Fruit fly (Drosophila melanogaster) whole organism, prepupa: ENCODE results near the gene CG31224.

Source experiments
- Blimp-1 ChIP-seq: fragments of 200-800 bp; sonication (Bioruptor generic); optimal IDR thresholded peaks from 3 replicates; lab custom pipeline; 2017; ENCODE audit warnings: missing biosample characterization, missing genetic modification characterization, mild to moderate bottlenecking, moderate library complexity, missing genetic modification reagents
- CG10669 ChIP-seq: fragments of 200-800 bp; sonication (Bioruptor generic); optimal IDR thresholded peaks from 3 replicates; lab custom pipeline; 2018; ENCODE audit warnings: missing biosample characterization, mild to moderate bottlenecking, missing genetic modification characterization, moderate library complexity
- CG11294 ChIP-seq: fragments of 200-800 bp; sonication (Bioruptor generic); IDR thresholded peaks from 2 replicates; pipeline ENCODE4 v1.3.6; 2022; ENCODE audit warnings: missing biosample characterization, missing genetic modification characterization
- CG11902 ChIP-seq: fragments of 200-800 bp; sonication (Bioruptor generic); optimal IDR thresholded peaks from 3 replicates; lab custom pipeline; 2016; ENCODE audit warnings: missing biosample characterization, missing genetic modification characterization
- CG15336 ChIP-seq: fragments of 200-800 bp; sonication (Bioruptor generic); IDR thresholded peaks from 2 replicates; pipeline ENCODE4 v1.3.6; 2022; ENCODE audit warnings: missing biosample characterization, missing genetic modification characterization
- CG1621 ChIP-seq: fragments of 200-800 bp; sonication (Bioruptor generic); optimal IDR thresholded peaks from 3 replicates; lab custom pipeline; 2018; ENCODE audit warnings: missing biosample characterization, mild to moderate bottlenecking, missing genetic modification characterization
- CG16779 ChIP-seq: fragments of 200-800 bp; sonication (Bioruptor generic); optimal IDR thresholded peaks from 3 replicates; lab custom pipeline; 2017; ENCODE audit warnings: missing biosample characterization, mild to moderate bottlenecking, missing genetic modification characterization
- CG3032 ChIP-seq: fragments of 200-800 bp; optimal IDR thresholded peaks from 2 replicates; lab custom pipeline; 2019; ENCODE audit warnings: missing biosample characterization, mild to moderate bottlenecking, missing genetic modification characterization, moderate library complexity
- CG31627 ChIP-seq: fragments of 200-800 bp; sonication (Bioruptor generic); optimal IDR thresholded peaks from 3 replicates; lab custom pipeline; 2016; ENCODE audit warnings: missing biosample characterization, missing genetic modification characterization
- CG32006 ChIP-seq: fragments of 200-800 bp; sonication (Bioruptor generic); optimal IDR thresholded peaks from 3 replicates; lab custom pipeline; 2017; ENCODE audit warnings: missing biosample characterization, mild to moderate bottlenecking, missing genetic modification characterization
- CG34406 ChIP-seq: fragments of 200-800 bp; sonication (Bioruptor generic); optimal IDR thresholded peaks from 3 replicates; lab custom pipeline; 2016; ENCODE audit warnings: missing biosample characterization, missing genetic modification characterization
- CG4318 ChIP-seq: fragments of 200-800 bp; sonication (Bioruptor generic); optimal IDR thresholded peaks from 3 replicates; lab custom pipeline; 2017; ENCODE audit warnings: missing biosample characterization, mild to moderate bottlenecking, missing genetic modification characterization
- CG6163 ChIP-seq: fragments of 200-800 bp; sonication (Bioruptor generic); IDR thresholded peaks from 3 replicates; pipeline ENCODE4 v1.3.6; 2022; ENCODE audit warnings: missing biosample characterization, missing genetic modification characterization
- CG6276 ChIP-seq: fragments of 200-800 bp; sonication (Bioruptor generic); optimal IDR thresholded peaks from 2 replicates; lab custom pipeline; 2017; ENCODE audit warnings: missing biosample characterization, mild to moderate bottlenecking, missing genetic modification characterization
- CG6792 ChIP-seq: fragments of 200-800 bp; sonication (Bioruptor generic); optimal IDR thresholded peaks from 3 replicates; lab custom pipeline; 2016; ENCODE audit warnings: missing biosample characterization, missing genetic modification characterization
- CG6808 ChIP-seq: fragments of 200-800 bp; sonication (Bioruptor generic); optimal IDR thresholded peaks from 3 replicates; lab custom pipeline; 2017; ENCODE audit warnings: missing biosample characterization, missing genetic modification characterization, mild to moderate bottlenecking, moderate library complexity, missing genetic modification reagents
- CG7368 ChIP-seq: fragments of 200-800 bp; sonication (Bioruptor generic); optimal IDR thresholded peaks from 3 replicates; lab custom pipeline; 2016; ENCODE audit warnings: missing biosample characterization, missing genetic modification characterization
- CG8119 ChIP-seq: fragments of 200-800 bp; sonication (Bioruptor generic); IDR thresholded peaks from 3 replicates; pipeline ENCODE4 v1.3.6; 2022; ENCODE audit warnings: missing biosample characterization, missing genetic modification characterization
- CG9139 ChIP-seq: fragments of 200-800 bp; sonication (Bioruptor generic); optimal IDR thresholded peaks from 3 replicates; lab custom pipeline; 2017; ENCODE audit warnings: missing biosample characterization, mild to moderate bottlenecking, missing genetic modification characterization
- Eip75B ChIP-seq: fragments of 200-800 bp; sonication (Bioruptor generic); optimal IDR thresholded peaks from 3 replicates; lab custom pipeline; 2016; ENCODE audit warnings: missing biosample characterization, missing genetic modification characterization
- Eip78C ChIP-seq: fragments of 200-800 bp; sonication (Bioruptor generic); peaks from one replicate; lab custom pipeline; 2016; ENCODE audit warnings: missing biosample characterization, missing genetic modification characterization
- Eip93F ChIP-seq: fragments of 200-800 bp; sonication (Bioruptor generic); optimal IDR thresholded peaks from 2 replicates; lab custom pipeline; 2016; ENCODE audit warnings: missing biosample characterization, mild to moderate bottlenecking, missing genetic modification characterization
- Gug ChIP-seq: fragments of 200-800 bp; sonication (Bioruptor generic); IDR thresholded peaks from 2 replicates; pipeline ENCODE4 v1.3.6; 2022; ENCODE audit warnings: missing biosample characterization, missing genetic modification characterization
- Hr39 ChIP-seq: fragments of 200-800 bp; sonication (Bioruptor generic); optimal IDR thresholded peaks from 2 replicates; lab custom pipeline; 2016; ENCODE audit warnings: missing biosample characterization, missing genetic modification characterization
- Lpt ChIP-seq: fragments of 200-800 bp; sonication (Bioruptor generic); optimal IDR thresholded peaks from 3 replicates; lab custom pipeline; 2016; ENCODE audit warnings: missing biosample characterization, missing genetic modification characterization
- Met ChIP-seq: fragments of 200-800 bp; sonication (Bioruptor generic); optimal IDR thresholded peaks from 3 replicates; lab custom pipeline; 2016; ENCODE audit warnings: missing biosample characterization, missing genetic modification characterization
- OdsH ChIP-seq: fragments of 200-800 bp; sonication (Bioruptor generic); optimal IDR thresholded peaks from 3 replicates; lab custom pipeline; 2016; ENCODE audit warnings: missing biosample characterization, missing genetic modification characterization
- Smox ChIP-seq: fragments of 200-800 bp; sonication (Bioruptor generic); optimal IDR thresholded peaks from 3 replicates; lab custom pipeline; 2016; ENCODE audit warnings: missing biosample characterization, missing genetic modification characterization
- Sox102F ChIP-seq: fragments of 200-800 bp; sonication (Bioruptor generic); optimal IDR thresholded peaks from 2 replicates; lab custom pipeline; 2016; ENCODE audit warnings: missing biosample characterization, mild to moderate bottlenecking, missing genetic modification characterization
- Sox15 ChIP-seq: fragments of 200-800 bp; sonication (Bioruptor generic); optimal IDR thresholded peaks from 3 replicates; lab custom pipeline; 2016; ENCODE audit warnings: missing biosample characterization, missing genetic modification characterization
- achi ChIP-seq: fragments of 200-800 bp; sonication (Bioruptor generic); optimal IDR thresholded peaks from 3 replicates; lab custom pipeline; 2016; ENCODE audit warnings: missing biosample characterization, missing genetic modification characterization
- acj6 ChIP-seq: fragments of 200-800 bp; sonication (Bioruptor generic); optimal IDR thresholded peaks from 3 replicates; lab custom pipeline; 2016; ENCODE audit warnings: missing biosample characterization, missing genetic modification characterization
- cyc ChIP-seq: fragments of 200-800 bp; sonication (Bioruptor generic); optimal IDR thresholded peaks from 3 replicates; lab custom pipeline; 2016; ENCODE audit warnings: missing biosample characterization, missing genetic modification characterization
- dac ChIP-seq: fragments of 200-800 bp; sonication (Bioruptor generic); optimal IDR thresholded peaks from 2 replicates; lab custom pipeline; 2017; ENCODE audit warnings: missing biosample characterization, mild to moderate bottlenecking, missing genetic modification characterization
- eg ChIP-seq: fragments of 200-800 bp; sonication (Bioruptor generic); IDR thresholded peaks from 3 replicates; pipeline ENCODE4 v1.3.6; 2022; ENCODE audit warnings: missing biosample characterization, missing genetic modification characterization
- esn ChIP-seq: fragments of 200-800 bp; sonication (Bioruptor generic); optimal IDR thresholded peaks from 2 replicates; lab custom pipeline; 2016; ENCODE audit warnings: missing biosample characterization, mild to moderate bottlenecking, missing genetic modification characterization, moderate library complexity
- fd59A ChIP-seq: fragments of 200-800 bp; sonication (Bioruptor generic); optimal IDR thresholded peaks from 2 replicates; lab custom pipeline; 2017; ENCODE audit warnings: missing biosample characterization, mild to moderate bottlenecking, missing genetic modification characterization, missing genetic modification reagents
- fd85E ChIP-seq: fragments of 200-800 bp; sonication (Bioruptor generic); optimal IDR thresholded peaks from 3 replicates; lab custom pipeline; 2016; ENCODE audit warnings: missing biosample characterization, missing genetic modification characterization
- fkh ChIP-seq: fragments of 200-800 bp; sonication (Bioruptor generic); optimal IDR thresholded peaks from 3 replicates; lab custom pipeline; 2017; ENCODE audit warnings: missing biosample characterization, mild to moderate bottlenecking, missing genetic modification characterization, moderate library complexity
- lz ChIP-seq: fragments of 200-800 bp; sonication (Bioruptor generic); optimal IDR thresholded peaks from 3 replicates; lab custom pipeline; 2016; ENCODE audit warnings: missing biosample characterization, missing genetic modification characterization
- net ChIP-seq: fragments of 200-800 bp; sonication (Bioruptor generic); optimal IDR thresholded peaks from 3 replicates; lab custom pipeline; 2016; ENCODE audit warnings: missing biosample characterization, missing genetic modification characterization
- pdm3 ChIP-seq: fragments of 200-800 bp; sonication (Bioruptor generic); optimal IDR thresholded peaks from 3 replicates; lab custom pipeline; 2016; ENCODE audit warnings: missing biosample characterization, missing genetic modification characterization
- ss ChIP-seq, 2 experiments: fragments of 200-800 bp; sonication (Bioruptor generic); optimal IDR thresholded peaks; 2 replicates in 1 of 2; 3 replicates in 1 of 2; lab custom pipeline; 2017 to 2018; ENCODE audit warnings: mild to moderate bottlenecking in 2 of 2, missing biosample characterization in 2 of 2, missing genetic modification characterization in 2 of 2, moderate library complexity in 1 of 2
- svp ChIP-seq: fragments of 200-800 bp; sonication (Bioruptor generic); peaks from one replicate; lab custom pipeline; 2016; ENCODE audit warnings: missing biosample characterization, missing genetic modification characterization
- topi ChIP-seq: fragments of 200-800 bp; sonication (Bioruptor generic); optimal IDR thresholded peaks from 3 replicates; lab custom pipeline; 2016; ENCODE audit warnings: missing biosample characterization, missing genetic modification characterization
- vri ChIP-seq: fragments of 200-800 bp; sonication (Bioruptor generic); optimal IDR thresholded peaks from 3 replicates; lab custom pipeline; 2016; ENCODE audit warnings: missing biosample characterization, mild to moderate bottlenecking, missing genetic modification characterization

Gene CG31224

dm6 chr3R:18624541-18624940 lies 34.6 kb downstream of the CG31224 start (continued):
- TF ChIP-seq net (GFP tag; lab: Kevin White, UChicago) (peak; percentile 38), CG8119 (GFP tag; lab: Robert Waterston, UW) (peak; percentile 83), CG11294 (GFP tag; lab: Robert Waterston, UW) (peak; percentile 42; the same call in 1 of the 2 replicates), Eip75B (GFP tag; lab: Kevin White, UChicago) (no peak), esn (GFP tag; lab: Kevin White, UChicago) (no peak), CG1621 (no peak), Lpt (GFP tag; lab: Kevin White, UChicago) (peak; percentile 20), Eip93F (GFP tag; lab: Kevin White, UChicago) (no peak), Smox (GFP tag; lab: Kevin White, UChicago) (no peak), Eip78C (peak; percentile 79), CG7368 (no peak), CG6792 (GFP tag; lab: Kevin White, UChicago) (no peak), Blimp-1 (no peak), CG32006 (GFP tag; lab: Kevin White, UChicago) (peak; percentile 73), cyc (GFP tag; lab: Kevin White, UChicago) (peak; percentile 1)
- TF ChIP-seq, all 60 proteins: peak for 25

dm6 chr3R:18621230-18621629 lies 37.9 kb downstream of the CG31224 start, which contains the start of gene CG14304:
TSS of gene CG14304 (minus strand) at chr3R:18621327.
- TF ChIP-seq pdm3 (GFP tag; lab: Kevin White, UChicago) = no peak
- no peak for TF ChIP-seq dac (GFP tag; lab: Kevin White, UChicago)
- peak; percentile 44; the same call in 1 of the 3 replicates for TF ChIP-seq eg (GFP tag; lab: Robert Waterston, UW)
- no peak for TF ChIP-seq CG34406 (GFP tag; lab: Kevin White, UChicago)
- TF ChIP-seq OdsH (GFP tag; lab: Kevin White, UChicago) = no peak
- TF ChIP-seq CG11294 (GFP tag; lab: Robert Waterston, UW) = no peak
- peak in 1 of 2 experiments; percentile 30 for TF ChIP-seq ss (GFP tag; optimal IDR thresholded peaks at IDR 0.05; lab: Kevin White, UChicago)

- TF ChIP-seq Hr39 (GFP tag; lab: Kevin White, UChicago) = no peak
- no peak for TF ChIP-seq net (GFP tag; lab: Kevin White, UChicago)
- TF ChIP-seq Gug (GFP tag; lab: Robert Waterston, UW) = no peak
- TF ChIP-seq lz (GFP tag; lab: Kevin White, UChicago) = no peak
- TF ChIP-seq acj6 (GFP tag; lab: Kevin White, UChicago) = no peak
- no peak for TF ChIP-seq Met (GFP tag; lab: Kevin White, UChicago)
- no peak for TF ChIP-seq CG11902 (GFP tag; lab: Kevin White, UChicago)
- TF ChIP-seq fkh (GFP tag; lab: Kevin White, UChicago) = no peak
- no peak for TF ChIP-seq CG31627 (GFP tag; lab: Kevin White, UChicago)
- TF ChIP-seq Eip78C = peak; percentile 67
- no peak for TF ChIP-seq CG3032 (tag; lab: Kevin White, UChicago)
- TF ChIP-seq pdm3 (GFP tag; lab: Kevin White, UChicago) = no peak
- no peak for TF ChIP-seq CG10669 (GFP tag; lab: Kevin White, UChicago)
- TF ChIP-seq CG6792 (GFP tag; lab: Kevin White, UChicago) = no peak
- TF ChIP-seq achi = no peak
- TF ChIP-seq ss (GFP tag; optimal IDR thresholded peaks at IDR 0.05; lab: Kevin White, UChicago) = no peak
- no peak for TF ChIP-seq vri
- peak; percentile 38; the same call in 1 of the 2 replicates for TF ChIP-seq CG15336 (GFP tag; lab: Robert Waterston, UW)
- no peak for TF ChIP-seq Blimp-1
- TF ChIP-seq Sox102F (GFP tag; lab: Kevin White, UChicago) = no peak
- TF ChIP-seq Eip75B (GFP tag; lab: Kevin White, UChicago) = no peak
- no peak for TF ChIP-seq CG9139 (GFP tag; lab: Kevin White, UChicago)
- TF ChIP-seq OdsH (GFP tag; lab: Kevin White, UChicago) = peak; percentile 5
- TF ChIP-seq CG1621 = no peak
- TF ChIP-seq CG7368 = no peak
- no peak for TF ChIP-seq Lpt (GFP tag; lab: Kevin White, UChicago)
- no peak for TF ChIP-seq CG16779 (tag; lab: Kevin White, UChicago)
- peak; percentile 13 for TF ChIP-seq CG6276 (GFP tag; lab: Kevin White, UChicago)
- TF ChIP-seq CG6163 (GFP tag; lab: Robert Waterston, UW) = no peak
- no peak for TF ChIP-seq CG6808 (GFP tag; lab: Kevin White, UChicago)
- no peak for TF ChIP-seq Eip93F (GFP tag; lab: Kevin White, UChicago)
- no peak for TF ChIP-seq svp (GFP tag; lab: Kevin White, UChicago)
- no peak for TF ChIP-seq topi (GFP tag; lab: Kevin White, UChicago)
- no peak for TF ChIP-seq Smox (GFP tag; lab: Kevin White, UChicago)
- no peak for TF ChIP-seq fd59A (GFP tag; lab: Kevin White, UChicago)
- TF ChIP-seq Sox15 (GFP tag; lab: Kevin White, UChicago) = no peak
- TF ChIP-seq esn (GFP tag; lab: Kevin White, UChicago) = no peak
- no peak for TF ChIP-seq fd85E (GFP tag; lab: Kevin White, UChicago)
- TF ChIP-seq CG4318 (GFP tag; lab: Kevin White, UChicago) = peak; percentile 43
These were observed 39.6 kb downstream of the CG31224 start for dm6 chr3R:18619451-18619942.
